Fruit fly (Drosophila melanogaster) whole organism, wandering third instar larva: Measurements from ENCODE around the gene xit.

Experiments used
- Abd-B ChIP-seq: fragments of >200 bp; optimal IDR thresholded peaks from 2 replicates; lab custom pipeline; 2017; ENCODE audit warnings: missing biosample characterization, missing genetic modification characterization
- CG32264 ChIP-seq: fragments of 200-800 bp; sonication (Bioruptor generic); optimal IDR thresholded peaks from 2 replicates; lab custom pipeline; 2016; ENCODE audit warnings: missing biosample characterization, missing genetic modification characterization
- CG9705 ChIP-seq: fragments of 200-800 bp; sonication (Bioruptor generic); optimal IDR thresholded peaks from 2 replicates; lab custom pipeline; 2018; ENCODE audit warnings: missing biosample characterization, mild to moderate bottlenecking, missing genetic modification characterization
- CrebA ChIP-seq: fragments of 200-800 bp; sonication (Bioruptor generic); optimal IDR thresholded peaks from 2 replicates; lab custom pipeline; 2016; ENCODE audit warnings: missing biosample characterization, mild to moderate bottlenecking, missing genetic modification characterization, borderline replicate concordance
- Dfd ChIP-seq: fragments of >200 bp; optimal IDR thresholded peaks from 2 replicates; lab custom pipeline; 2017; ENCODE audit warnings: missing biosample characterization, missing genetic modification characterization
- Dif ChIP-seq: fragments of 200-275, 200-300 bp; sonication (Bioruptor generic); optimal IDR thresholded peaks from 2 replicates; lab custom pipeline; 2018; ENCODE audit warnings: missing biosample characterization, missing genetic modification characterization; ENCODE audit not compliant: partially characterized antibody
- GATAd ChIP-seq: sonication (Bioruptor generic); optimal IDR thresholded peaks from 2 replicates; lab custom pipeline; 2016; ENCODE audit warnings: missing biosample characterization, missing genetic modification characterization
- HLH106 ChIP-seq: fragments of 200-800 bp; optimal IDR thresholded peaks from 3 replicates; lab custom pipeline; 2019; ENCODE audit warnings: missing biosample characterization, mild to moderate bottlenecking, missing genetic modification characterization, moderate library complexity
- Hnf4 ChIP-seq: fragments of 200-800 bp; sonication (Bioruptor generic); optimal IDR thresholded peaks from 2 replicates; lab custom pipeline; 2016; ENCODE audit warnings: missing biosample characterization, mild to moderate bottlenecking, missing genetic modification characterization
- Hr78 ChIP-seq: fragments of >200 bp; optimal IDR thresholded peaks from 2 replicates; lab custom pipeline; 2017; ENCODE audit warnings: missing biosample characterization, missing genetic modification characterization
- Hr83 ChIP-seq: fragments of 200-300 bp; sonication (Bioruptor generic); optimal IDR thresholded peaks from 2 replicates; lab custom pipeline; 2016; ENCODE audit warnings: missing biosample characterization, mild to moderate bottlenecking, missing genetic modification characterization, moderate library complexity; ENCODE audit not compliant: poor library complexity, severe bottlenecking
- Jra ChIP-seq: sonication (Bioruptor generic); optimal IDR thresholded peaks from 2 replicates; lab custom pipeline; 2016; ENCODE audit warnings: missing biosample characterization, missing genetic modification characterization
- Mio ChIP-seq: sonication (Bioruptor generic); optimal IDR thresholded peaks from 2 replicates; lab custom pipeline; 2016; ENCODE audit warnings: missing biosample characterization, missing genetic modification characterization
- Myc ChIP-seq: fragments of >200 bp; optimal IDR thresholded peaks from 2 replicates; lab custom pipeline; 2017
- N ChIP-seq: fragments of >200 bp; optimal IDR thresholded peaks from 2 replicates; lab custom pipeline; 2018; ENCODE audit warnings: missing biosample characterization, missing external identifiers, missing genetic modification characterization
- OdsH ChIP-seq: fragments of 200-800 bp; sonication (Bioruptor generic); optimal IDR thresholded peaks from 2 replicates; lab custom pipeline; 2016; ENCODE audit warnings: missing biosample characterization, mild to moderate bottlenecking, missing genetic modification characterization
- Rel ChIP-seq, 2 experiments: fragments of 200-800 bp; sonication (Bioruptor generic) in 1 of 2; optimal IDR thresholded peaks; 2 replicates in 1 of 2; 3 replicates in 1 of 2; lab custom pipeline; 2016 to 2019; ENCODE audit warnings: mild to moderate bottlenecking in 2 of 2, missing biosample characterization in 2 of 2, missing genetic modification characterization in 2 of 2, moderate library complexity in 1 of 2
- Sp1 ChIP-seq: fragments of 200-800 bp; sonication (Bioruptor generic); optimal IDR thresholded peaks from 3 replicates; lab custom pipeline; 2019; ENCODE audit warnings: missing biosample characterization, mild to moderate bottlenecking, missing genetic modification characterization, moderate library complexity
- Vsx2 ChIP-seq: fragments of 200-300, 225-300 bp; sonication (Bioruptor generic); optimal IDR thresholded peaks from 2 replicates; lab custom pipeline; 2018; ENCODE audit warnings: missing biosample characterization, missing genetic modification characterization; ENCODE audit not compliant: partially characterized antibody
- br ChIP-seq: fragments of 200-800 bp; sonication (Bioruptor generic); optimal IDR thresholded peaks from 2 replicates; lab custom pipeline; 2016; ENCODE audit warnings: missing biosample characterization, missing genetic modification characterization
- brk ChIP-seq: fragments of 200-800 bp; sonication (Bioruptor generic); optimal IDR thresholded peaks from 2 replicates; lab custom pipeline; 2016; ENCODE audit warnings: missing biosample characterization, mild to moderate bottlenecking, missing genetic modification characterization
- dl ChIP-seq, 2 experiments: fragments of 175-275, 200-275 bp in 1 of 2; fragments of 200-275 bp in 1 of 2; sonication (Bioruptor generic); optimal IDR thresholded peaks; lab custom pipeline; 2018; ENCODE audit warnings: mild to moderate bottlenecking in 2 of 2, missing biosample characterization in 2 of 2, missing genetic modification characterization in 2 of 2, moderate library complexity in 2 of 2; ENCODE audit not compliant: partially characterized antibody in 2 of 2, insufficient read depth in 1 of 2
- dmrt93B ChIP-seq: fragments of 200-800 bp; sonication (Bioruptor generic); optimal IDR thresholded peaks from 2 replicates; lab custom pipeline; 2018; ENCODE audit warnings: missing biosample characterization, mild to moderate bottlenecking, missing genetic modification characterization
- dsf ChIP-seq: sonication (Bioruptor generic); optimal IDR thresholded peaks from 2 replicates; lab custom pipeline; 2016; ENCODE audit warnings: missing biosample characterization, missing genetic modification characterization, borderline replicate concordance
- ey ChIP-seq: fragments of 200-800 bp; sonication (Bioruptor generic); optimal IDR thresholded peaks from 2 replicates; lab custom pipeline; 2016; ENCODE audit warnings: missing biosample characterization, missing genetic modification characterization
- foxo ChIP-seq, 2 experiments: fragments of 200-800 bp; sonication (Bioruptor generic); optimal IDR thresholded peaks; 2 replicates in 1 of 2; 3 replicates in 1 of 2; lab custom pipeline; 2016 to 2017; ENCODE audit warnings: missing biosample characterization in 2 of 2, missing genetic modification characterization in 2 of 2
- fru ChIP-seq: fragments of 200-800 bp; sonication (Bioruptor generic); optimal IDR thresholded peaks from 3 replicates; lab custom pipeline; 2016; ENCODE audit warnings: missing biosample characterization, mild to moderate bottlenecking, missing genetic modification characterization
- h ChIP-seq: fragments of 200-800 bp; sonication (Bioruptor generic); optimal IDR thresholded peaks from 3 replicates; lab custom pipeline; 2016; ENCODE audit warnings: missing biosample characterization, mild to moderate bottlenecking, missing genetic modification characterization
- jim ChIP-seq: fragments of 175-275, 200-325 bp; sonication (Bioruptor generic); optimal IDR thresholded peaks from 2 replicates; lab custom pipeline; 2016; ENCODE audit warnings: missing biosample characterization, mild to moderate bottlenecking, missing genetic modification characterization
- lola ChIP-seq: fragments of >200 bp; optimal IDR thresholded peaks from 2 replicates; lab custom pipeline; 2017; ENCODE audit warnings: missing biosample characterization, missing genetic modification characterization
- pan ChIP-seq: fragments of >200 bp; optimal IDR thresholded peaks from 2 replicates; lab custom pipeline; 2017
- psq ChIP-seq: fragments of 200-800 bp; sonication (Bioruptor generic); optimal IDR thresholded peaks from 3 replicates; lab custom pipeline; 2017; ENCODE audit warnings: missing biosample characterization, mild to moderate bottlenecking, missing genetic modification characterization, moderate library complexity
- rgr ChIP-seq: fragments of 200-800 bp; sonication (Bioruptor generic); optimal IDR thresholded peaks from 3 replicates; lab custom pipeline; 2016; ENCODE audit warnings: missing biosample characterization, mild to moderate bottlenecking, missing genetic modification characterization
- sage ChIP-seq: fragments of 200-800 bp; sonication (Bioruptor generic); optimal IDR thresholded peaks from 2 replicates; lab custom pipeline; 2016; ENCODE audit warnings: missing biosample characterization, mild to moderate bottlenecking, missing genetic modification characterization
- sv ChIP-seq: fragments of 200-800 bp; sonication (Bioruptor generic); optimal IDR thresholded peaks from 3 replicates; lab custom pipeline; 2016; ENCODE audit warnings: missing biosample characterization, missing genetic modification characterization
- tai ChIP-seq: sonication (Bioruptor generic); optimal IDR thresholded peaks from 2 replicates; lab custom pipeline; 2016; ENCODE audit warnings: missing biosample characterization, missing genetic modification characterization
- usp ChIP-seq: fragments of >200 bp; optimal IDR thresholded peaks from 2 replicates; lab custom pipeline; 2017; ENCODE audit warnings: missing biosample characterization, missing genetic modification characterization
- woc ChIP-seq: sonication (Bioruptor generic); optimal IDR thresholded peaks from 2 replicates; lab custom pipeline; 2016; ENCODE audit warnings: missing biosample characterization, mild to moderate bottlenecking, missing genetic modification characterization

Gene xit

dm6 chrX:6865039-6865438, 44.2 kb downstream of the xit start:
- peak; percentile 29 for TF ChIP-seq psq (GFP tag; lab: Kevin White, UChicago)
- TF ChIP-seq ey (GFP tag; lab: Kevin White, UChicago): no peak
- TF ChIP-seq Mio (GFP tag; lab: Kevin White, UChicago): no peak
- no peak for TF ChIP-seq GATAd (GFP tag; lab: Kevin White, UChicago)
- no peak for TF ChIP-seq Abd-B (GFP tag; lab: Kevin White, UChicago)
- no peak for TF ChIP-seq Jra

dm6 chrX:6866040-6866439, 45.2 kb downstream of the xit start:
- TF ChIP-seq Vsx2 (GFP tag; lab: Kevin White, UChicago) (peak; percentile 69), Abd-B (GFP tag; lab: Kevin White, UChicago) (no peak), CrebA (no peak), Rel (GFP tag; optimal IDR thresholded peaks at IDR 0.05; lab: Kevin White, UChicago) (no peak), Rel (tag; optimal IDR thresholded peaks at IDR 0.05; lab: Kevin White, UChicago) (peak; percentile 55), psq (GFP tag; lab: Kevin White, UChicago) (peak; percentile 66)

- TF ChIP-seq Vsx2 (GFP tag; lab: Kevin White, UChicago) (peak; percentile 31), woc (GFP tag; lab: Kevin White, UChicago) (peak; percentile 31), Jra (no peak)
- TF ChIP-seq, all 38 proteins: peak for 2
Measured at dm6 chrX:6866764-6867163, 45.9 kb downstream of the xit start.

- TF ChIP-seq Hr83 (GFP tag; lab: Kevin White, UChicago) (no peak), pan (lab: Kevin White, UChicago) (no peak), OdsH (GFP tag; lab: Kevin White, UChicago) (peak; percentile 57), lola (GFP tag; lab: Kevin White, UChicago) (no peak), CrebA (no peak), br (peak; percentile 20), CG32264 (GFP tag; lab: Kevin White, UChicago) (no peak), Hr78 (no peak), rgr (GFP tag; lab: Kevin White, UChicago) (peak; percentile 49), fru (GFP tag; lab: Kevin White, UChicago) (peak; percentile 71), usp (GFP tag; lab: Kevin White, UChicago) (no peak), HLH106 (tag; lab: Kevin White, UChicago) (peak; percentile 62), Hnf4 (GFP tag; lab: Kevin White, UChicago) (no peak), Dif (GFP tag; lab: Kevin White, UChicago) (no peak), Rel (GFP tag; optimal IDR thresholded peaks at IDR 0.05; lab: Kevin White, UChicago) (no peak), Rel (tag; optimal IDR thresholded peaks at IDR 0.05; lab: Kevin White, UChicago) (no peak), CG9705 (GFP tag; lab: Kevin White, UChicago) (no peak), Vsx2 (GFP tag; lab: Kevin White, UChicago) (no peak), sv (GFP tag; lab: Kevin White, UChicago) (peak; percentile 41), Dfd (no peak), N (GFP tag; lab: Kevin White, UChicago) (no peak), ey (GFP tag; lab: Kevin White, UChicago) (peak; percentile 41), h (GFP tag; lab: Kevin White, UChicago) (peak; percentile 40), Sp1 (peak; percentile 75), Jra (peak; percentile 4), psq (GFP tag; lab: Kevin White, UChicago) (no peak), sage (GFP tag; lab: Kevin White, UChicago) (no peak), dl (GFP tag; optimal IDR thresholded peaks at IDR 0.05; lab: Kevin White, UChicago; ENCODE audit: insufficient read depth in 1 of 2, partially characterized antibody in 2 of 2) (no peak), Abd-B (GFP tag; lab: Kevin White, UChicago) (no peak), dsf (GFP tag; lab: Kevin White, UChicago) (no peak), dmrt93B (GFP tag; lab: Kevin White, UChicago) (peak; percentile 70), Myc (lab: Kevin White, UChicago) (no peak), brk (GFP tag; lab: Kevin White, UChicago) (no peak), tai (GFP tag; lab: Kevin White, UChicago) (peak; percentile 37), foxo (GFP tag; optimal IDR thresholded peaks at IDR 0.05; lab: Kevin White, UChicago) (peak in 1 of 2 experiments; percentile 77), Mio (GFP tag; lab: Kevin White, UChicago) (no peak), GATAd (GFP tag; lab: Kevin White, UChicago) (no peak), woc (GFP tag; lab: Kevin White, UChicago) (peak; percentile 62), jim (no peak)
- TF ChIP-seq, all 38 proteins: peak for 14
Measured at dm6 chrX:6867175-6868023, 46.6 kb downstream of the xit start, which contains the start of gene CG14434. Gene CG14434 (minus strand): TSS chrX:6867194.
